Fruit fly (Drosophila melanogaster): ENCODE results near the gene Ankle2.
A peak's percentile ranks its signal among the peaks of the same experiment; 100 is the strongest.

Ankle2 gene

dm6 chrX:17561943-17562313, 17.1 kb downstream of the Ankle2 start:
- TF ChIP-seq CG17806 (tag; optimal IDR thresholded peaks at IDR 0.05) = peak; percentile 94
- TF ChIP-seq D1 (tag; optimal IDR thresholded peaks at IDR 0.05) = peak; percentile 92
- TF ChIP-seq CG32121 (GFP tag; IDR thresholded peaks at IDR 0.05) = peak; percentile 86
- TF ChIP-seq CG13204 (GFP tag; optimal IDR thresholded peaks at IDR 0.05) = peak; percentile 78
- TF ChIP-seq Ets98B (GFP tag; IDR thresholded peaks at IDR 0.05) = peak; percentile 74
- TF ChIP-seq Pif1A (GFP tag; optimal IDR thresholded peaks at IDR 0.05) = peak; percentile 93
- TF ChIP-seq CG34367 (tag; optimal IDR thresholded peaks at IDR 0.05) = peak; percentile 93
- TF ChIP-seq fd96Ca (GFP tag; IDR thresholded peaks at IDR 0.05) = peak; percentile 83; the same call in 2 of the 3 replicates
- TF ChIP-seq CG8159 (tag; optimal IDR thresholded peaks at IDR 0.05) = peak; percentile 98
- TF ChIP-seq rn (GFP tag; IDR thresholded peaks at IDR 0.05) = peak; percentile 79
- peak; percentile 98 for TF ChIP-seq CG14655 (GFP tag; optimal IDR thresholded peaks at IDR 0.05)
- TF ChIP-seq Snoo (tag; optimal IDR thresholded peaks at IDR 0.05) = peak; percentile 96
- peak; percentile 98 for TF ChIP-seq CG9948 (tag; optimal IDR thresholded peaks at IDR 0.05)
- TF ChIP-seq EcR (GFP tag; optimal IDR thresholded peaks at IDR 0.05) = no peak
- peak; percentile 96 for TF ChIP-seq CG15710 (tag; optimal IDR thresholded peaks at IDR 0.05)
- peak; percentile 79 for TF ChIP-seq CG10348 (GFP tag; IDR thresholded peaks at IDR 0.05)
- peak; percentile 82 for TF ChIP-seq CG4496 (GFP tag; IDR thresholded peaks at IDR 0.05)
- TF ChIP-seq CG12605 (GFP tag; IDR thresholded peaks at IDR 0.05) = peak; percentile 57; the same call in 1 of the 2 replicates
- peak; percentile 76 for TF ChIP-seq gl (tag; optimal IDR thresholded peaks at IDR 0.05)
- peak; percentile 88 for TF ChIP-seq Pif1B (GFP tag; optimal IDR thresholded peaks at IDR 0.05)
- peak; percentile 96 for TF ChIP-seq CG8301 (tag; optimal IDR thresholded peaks at IDR 0.05)

dm6 chrX:17561130-17561942, 17.7 kb downstream of the Ankle2 start, which contains the start of gene CG43658:
CG43658 (minus strand) TSS chrX:17561180.
- TF ChIP-seq Snoo (tag; optimal IDR thresholded peaks at IDR 0.05) = peak; percentile 92
- TF ChIP-seq gl (tag; optimal IDR thresholded peaks at IDR 0.05) = peak; percentile 85
- TF ChIP-seq CG12605 (GFP tag; IDR thresholded peaks at IDR 0.05) = peak; percentile 81
- TF ChIP-seq CG15710 (tag; optimal IDR thresholded peaks at IDR 0.05) = peak; percentile 96
- TF ChIP-seq CG4496 (GFP tag; IDR thresholded peaks at IDR 0.05) = peak; percentile 86
- peak; percentile 98 for TF ChIP-seq CG14655 (GFP tag; optimal IDR thresholded peaks at IDR 0.05)
- TF ChIP-seq CG32121 (GFP tag; IDR thresholded peaks at IDR 0.05) = peak; percentile 81
- peak; percentile 97 for TF ChIP-seq CG8301 (tag; optimal IDR thresholded peaks at IDR 0.05)
- TF ChIP-seq CG8159 (tag; optimal IDR thresholded peaks at IDR 0.05) = peak; percentile 97
- peak; percentile 94 for TF ChIP-seq CG34367 (tag; optimal IDR thresholded peaks at IDR 0.05)
- no peak for TF ChIP-seq EcR (GFP tag; optimal IDR thresholded peaks at IDR 0.05)
- peak; percentile 32; the same call in 1 of the 2 replicates for TF ChIP-seq CG10348 (GFP tag; IDR thresholded peaks at IDR 0.05)
- peak; percentile 92 for TF ChIP-seq CG17806 (tag; optimal IDR thresholded peaks at IDR 0.05)
- TF ChIP-seq D1 (tag; optimal IDR thresholded peaks at IDR 0.05) = peak; percentile 94
- peak; percentile 94 for TF ChIP-seq Pif1B (GFP tag; optimal IDR thresholded peaks at IDR 0.05)
- TF ChIP-seq Ets98B (GFP tag; IDR thresholded peaks at IDR 0.05) = peak; percentile 78
- TF ChIP-seq Pif1A (GFP tag; optimal IDR thresholded peaks at IDR 0.05) = peak; percentile 91
- peak; percentile 76 for TF ChIP-seq rn (GFP tag; IDR thresholded peaks at IDR 0.05)
- TF ChIP-seq CG13204 (GFP tag; optimal IDR thresholded peaks at IDR 0.05) = peak; percentile 88
- peak; percentile 96 for TF ChIP-seq CG9948 (tag; optimal IDR thresholded peaks at IDR 0.05)
- peak; percentile 69; the same call in 2 of the 3 replicates for TF ChIP-seq fd96Ca (GFP tag; IDR thresholded peaks at IDR 0.05)

DNA sequence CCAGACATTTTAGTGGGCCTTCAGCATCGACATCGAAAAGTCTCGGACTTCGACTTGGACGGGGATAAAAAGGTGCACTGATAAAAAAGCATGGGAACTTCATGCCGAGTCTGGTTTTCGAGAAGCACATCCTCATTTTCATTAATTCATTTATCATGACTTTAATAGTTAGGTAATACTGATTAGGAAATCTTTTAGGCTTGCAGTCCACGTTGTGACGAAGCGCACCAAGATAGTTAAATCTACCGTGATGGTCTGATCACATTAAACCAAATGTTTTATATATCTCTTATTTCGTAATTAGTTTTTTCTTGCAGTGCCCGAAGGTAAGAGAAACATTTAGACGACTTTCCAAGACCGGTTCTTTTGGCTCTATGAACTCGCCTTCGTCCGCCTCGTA, 20.3 kb downstream of the Ankle2 start:
- TF ChIP-seq CG32121 (GFP tag; IDR thresholded peaks at IDR 0.05) (no peak), CG4496 (GFP tag; IDR thresholded peaks at IDR 0.05) (no peak; the same call in 1 of the 3 replicates), CG15710 (tag; optimal IDR thresholded peaks at IDR 0.05) (peak; percentile 81), rn (GFP tag; IDR thresholded peaks at IDR 0.05) (no peak), CG12605 (GFP tag; IDR thresholded peaks at IDR 0.05) (no peak), Pif1B (GFP tag; optimal IDR thresholded peaks at IDR 0.05) (peak; percentile 67), EcR (GFP tag; optimal IDR thresholded peaks at IDR 0.05) (peak; percentile 41), Pif1A (GFP tag; optimal IDR thresholded peaks at IDR 0.05) (peak; percentile 66), CG8301 (tag; optimal IDR thresholded peaks at IDR 0.05) (peak; percentile 82), CG34367 (tag; optimal IDR thresholded peaks at IDR 0.05) (peak; percentile 73), CG13204 (GFP tag; optimal IDR thresholded peaks at IDR 0.05) (peak; percentile 59), Snoo (tag; optimal IDR thresholded peaks at IDR 0.05) (no peak), gl (tag; optimal IDR thresholded peaks at IDR 0.05) (peak; percentile 52), CG10348 (GFP tag; IDR thresholded peaks at IDR 0.05) (no peak), CG8159 (tag; optimal IDR thresholded peaks at IDR 0.05) (peak; percentile 82), D1 (tag; optimal IDR thresholded peaks at IDR 0.05) (peak; percentile 37), fd96Ca (GFP tag; IDR thresholded peaks at IDR 0.05) (peak; percentile 42; the same call in 1 of the 3 replicates), CG9948 (tag; optimal IDR thresholded peaks at IDR 0.05) (peak; percentile 78), CG17806 (tag; optimal IDR thresholded peaks at IDR 0.05) (peak; percentile 71), Ets98B (GFP tag; IDR thresholded peaks at IDR 0.05) (no peak), CG14655 (GFP tag; optimal IDR thresholded peaks at IDR 0.05) (peak; percentile 85)

- TF ChIP-seq CG4496 (GFP tag; IDR thresholded peaks at IDR 0.05) (peak; percentile 48; the same call in 1 of the 3 replicates), CG32121 (GFP tag; IDR thresholded peaks at IDR 0.05) (0 out of 2 replicates have a peak, but pooled peaks have one; percentile 43), CG8301 (tag; optimal IDR thresholded peaks at IDR 0.05) (peak; percentile 23), CG15710 (tag; optimal IDR thresholded peaks at IDR 0.05) (no peak), Pif1B (GFP tag; optimal IDR thresholded peaks at IDR 0.05) (no peak), CG12605 (GFP tag; IDR thresholded peaks at IDR 0.05) (peak; percentile 52), Pif1A (GFP tag; optimal IDR thresholded peaks at IDR 0.05) (peak; percentile 24), Ets98B (GFP tag; IDR thresholded peaks at IDR 0.05) (peak; percentile 28), rn (GFP tag; IDR thresholded peaks at IDR 0.05) (no peak), CG14655 (GFP tag; optimal IDR thresholded peaks at IDR 0.05) (peak; percentile 52), EcR (GFP tag; optimal IDR thresholded peaks at IDR 0.05) (no peak), fd96Ca (GFP tag; IDR thresholded peaks at IDR 0.05) (peak; percentile 61; the same call in 2 of the 3 replicates)
Observed at dm6 chrX:17555139-17555538, 23.9 kb downstream of the Ankle2 start.
